Fruit fly (Drosophila melanogaster): ENCODE data around the gene Hmt-1.

dm6 chr3R:15806341-15806740, 50.9 kb downstream of the Hmt-1 start:
- TF ChIP-seq CG8478 (optimal IDR thresholded peaks at IDR 0.05) = no peak
- no peak for TF ChIP-seq CTCF (optimal IDR thresholded peaks at IDR 0.05)

All from S2 (cell line).